Fruit fly (Drosophila melanogaster): ENCODE results near the gene Gr64c.
A peak's percentile ranks its signal among the peaks of the same experiment; 100 is the strongest.

The Gr64c gene

DNA sequence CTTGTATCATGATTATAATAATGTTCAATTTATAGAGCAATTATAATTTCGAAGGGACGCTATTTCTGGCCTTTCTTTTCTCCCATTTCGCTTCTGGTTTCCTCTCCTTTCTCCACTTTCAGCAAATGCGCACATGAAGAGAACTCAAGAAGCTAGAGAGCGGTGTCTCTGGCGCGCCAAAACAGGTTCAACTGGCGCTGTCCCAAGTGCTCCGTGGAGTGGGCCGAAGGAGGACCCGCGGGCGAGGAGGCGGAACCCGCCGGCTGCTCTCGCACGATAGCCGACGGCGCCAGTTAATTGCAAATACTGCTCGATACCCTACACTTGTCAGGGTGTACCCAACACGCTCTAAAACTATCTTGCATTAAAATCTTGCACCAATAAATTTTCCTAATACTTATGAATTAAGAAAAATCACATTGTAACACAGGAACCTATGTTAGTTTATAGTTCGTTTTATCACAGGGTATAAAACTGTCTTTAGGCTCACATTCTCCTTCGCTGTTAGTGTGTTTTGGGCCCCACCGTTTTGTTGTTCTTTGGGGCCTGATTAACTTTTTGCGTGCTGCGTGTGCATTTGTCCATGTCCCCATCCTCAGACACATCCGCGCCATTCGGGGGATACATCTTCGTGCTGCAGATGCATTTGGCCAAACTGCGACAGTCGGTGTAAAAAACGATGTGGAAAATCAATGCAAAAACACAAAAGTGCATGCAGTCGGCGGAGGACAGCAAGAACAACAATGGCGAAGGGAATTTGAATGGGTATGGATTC is 42.0 kb downstream of the Gr64c start (continued):
- TF ChIP-seq Gsc (GFP tag; IDR thresholded peaks at IDR 0.05): peak; percentile 75
- no peak for TF ChIP-seq Sin3A (optimal IDR thresholded peaks at IDR 0.05)
- TF ChIP-seq Dp (GFP tag; optimal IDR thresholded peaks at IDR 0.05): no peak
- peak; percentile 79 for TF ChIP-seq Mes4 (GFP tag; optimal IDR thresholded peaks at IDR 0.05)
- peak; percentile 86 for TF ChIP-seq CG8944 (GFP tag; optimal IDR thresholded peaks at IDR 0.05)
- peak; percentile 74 for TF ChIP-seq disco-r (GFP tag; optimal IDR thresholded peaks at IDR 0.05)
- peak; percentile 64 for TF ChIP-seq CG7928 (GFP tag; optimal IDR thresholded peaks at IDR 0.05)
- TF ChIP-seq CG4360 (GFP tag; IDR thresholded peaks at IDR 0.05): peak; percentile 56
- peak; percentile 63 for TF ChIP-seq org-1 (GFP tag; optimal IDR thresholded peaks at IDR 0.05)
- peak; percentile 89 for TF ChIP-seq Abd-B (GFP tag; optimal IDR thresholded peaks at IDR 0.05)
- TF ChIP-seq E2f2 (GFP tag; IDR thresholded peaks at IDR 0.05): peak; percentile 69
- peak; percentile 83 for TF ChIP-seq Fer1 (GFP tag; optimal IDR thresholded peaks at IDR 0.05)
- TF ChIP-seq Hand (GFP tag; optimal IDR thresholded peaks at IDR 0.05): peak; percentile 58
- TF ChIP-seq Fer3 (tag; optimal IDR thresholded peaks at IDR 0.05): peak; percentile 91
- TF ChIP-seq odd (GFP tag; optimal IDR thresholded peaks at IDR 0.05): peak; percentile 59
- peak; percentile 89 for TF ChIP-seq HmgZ (tag; optimal IDR thresholded peaks at IDR 0.05)
- TF ChIP-seq cas (GFP tag; IDR thresholded peaks at IDR 0.05): peak; percentile 87
- no peak for TF ChIP-seq CG14710 (tag; optimal IDR thresholded peaks at IDR 0.05)
- peak; percentile 84 for TF ChIP-seq nom (GFP tag; optimal IDR thresholded peaks at IDR 0.05)
- peak; percentile 89 for TF ChIP-seq ase (GFP tag; IDR thresholded peaks at IDR 0.05)
- TF ChIP-seq CG32767 (GFP tag; IDR thresholded peaks at IDR 0.05): peak; percentile 90
- no peak for TF ChIP-seq Scr (GFP tag; IDR thresholded peaks at IDR 0.05; ENCODE audit: partially characterized antibody)
- no peak for TF ChIP-seq amos (GFP tag; IDR thresholded peaks at IDR 0.05; ENCODE audit: partially characterized antibody)
- TF ChIP-seq CG12236 (GFP tag; optimal IDR thresholded peaks at IDR 0.05): peak; percentile 73
- TF ChIP-seq MBD-R2 (GFP tag; IDR thresholded peaks at IDR 0.05): peak; percentile 73
- TF ChIP-seq Dip2 (GFP tag; IDR thresholded peaks at IDR 0.05): peak; percentile 55
- TF ChIP-seq z (GFP tag; IDR thresholded peaks at IDR 0.05): no peak
- peak; percentile 75 for TF ChIP-seq Lim3 (GFP tag; IDR thresholded peaks at IDR 0.05)
- TF ChIP-seq tx (GFP tag; optimal IDR thresholded peaks at IDR 0.05): peak; percentile 85
- TF ChIP-seq CG3726 (GFP tag; IDR thresholded peaks at IDR 0.05): peak; percentile 89
- TF ChIP-seq NfI (GFP tag; optimal IDR thresholded peaks at IDR 0.05): peak; percentile 94
- TF ChIP-seq dm (GFP tag; optimal IDR thresholded peaks at IDR 0.05): peak; percentile 85
- TF ChIP-seq CG9797 (GFP tag; optimal IDR thresholded peaks at IDR 0.05): no peak
- peak; percentile 26 for TF ChIP-seq B-H2 (GFP tag; optimal IDR thresholded peaks at IDR 0.05)
- TF ChIP-seq Camta (GFP tag; optimal IDR thresholded peaks at IDR 0.05): peak; percentile 66
- TF ChIP-seq pum (GFP tag; optimal IDR thresholded peaks at IDR 0.05): peak; percentile 78
- TF ChIP-seq CG15479 (GFP tag; optimal IDR thresholded peaks at IDR 0.05): no peak
- TF ChIP-seq Dbx (GFP tag; IDR thresholded peaks at IDR 0.05): peak; percentile 94
- TF ChIP-seq br (optimal IDR thresholded peaks at IDR 0.05): no peak
- TF ChIP-seq Sox100B (GFP tag; optimal IDR thresholded peaks at IDR 0.05): peak; percentile 61
- peak; percentile 81 for TF ChIP-seq rib (GFP tag; IDR thresholded peaks at IDR 0.05)
- TF ChIP-seq Ssrp (tag; optimal IDR thresholded peaks at IDR 0.05): peak; percentile 83
- no peak for TF ChIP-seq zen2 (GFP tag; IDR thresholded peaks at IDR 0.05; ENCODE audit: partially characterized antibody)
- peak; percentile 90 for TF ChIP-seq shn (GFP tag; optimal IDR thresholded peaks at IDR 0.05)
- no peak for TF ChIP-seq Stat92E (GFP tag; optimal IDR thresholded peaks at IDR 0.05)
- peak; percentile 73 for TF ChIP-seq MTF-1 (GFP tag; optimal IDR thresholded peaks at IDR 0.05; ENCODE audit: borderline replicate concordance)
- TF ChIP-seq gro (GFP tag; optimal IDR thresholded peaks at IDR 0.05): peak; percentile 90
- no peak for TF ChIP-seq CG8290 (GFP tag; optimal IDR thresholded peaks at IDR 0.05)
- TF ChIP-seq CG8290 (tag; optimal IDR thresholded peaks at IDR 0.05): peak in 1 of 2 experiments; percentile 96
- peak; percentile 90 for TF ChIP-seq gce (GFP tag; IDR thresholded peaks at IDR 0.05)
- TF ChIP-seq chn (GFP tag; optimal IDR thresholded peaks at IDR 0.05): peak; percentile 90

All from whole organism, embryonic.